Fruit fly (Drosophila melanogaster) S2 (cell line): ENCODE measurements around the gene per.

Experiments
- CG8478 ChIP-seq: fragments of >200 bp; optimal IDR thresholded peaks from 2 replicates; lab custom pipeline; 2018
- CTCF ChIP-seq, 2 experiments: fragments of >200 bp; optimal IDR thresholded peaks; 2 replicates each; lab custom pipeline; 2018

- TF ChIP-seq CG8478 (lab: Kevin White, UChicago) (no peak), CTCF (optimal IDR thresholded peaks at IDR 0.05; lab: Kevin White, UChicago) (no peak)
Measured at dm6 chrX:2742067-2742466, 56.7 kb downstream of the per start.
